Worm (Caenorhabditis elegans) whole organism, L4 larva: ENCODE results near the gene W08E12.6.
A peak's percentile ranks its signal among the peaks of the same experiment; 100 is the strongest.
"Not testable (repeated sequence)": the region's sequence is repeated elsewhere in the genome, so short reads cannot be mapped to it uniquely, and the experiment has no call there.

Experiments used
- F37D6.2 ChIP-seq: sonication (generic microtip); optimal IDR thresholded peaks from 2 replicates; lab custom pipeline; 2016; ENCODE audit warnings: mild to moderate bottlenecking, missing genetic modification characterization, missing compliant biosample characterization
- F44E2.7 ChIP-seq: fragments of 200-800 bp; sonication (Bioruptor generic); IDR thresholded peaks from 2 replicates; pipeline ENCODE4 v2.1.2; 2022; ENCODE audit warnings: missing genetic modification characterization, missing compliant biosample characterization
- F49E8.2 ChIP-seq: sonication (generic microtip); optimal IDR thresholded peaks from 2 replicates; lab custom pipeline; 2016; ENCODE audit warnings: missing compliant biosample characterization, mild to moderate bottlenecking, missing genetic modification characterization, borderline replicate concordance
- T20F7.1 ChIP-seq: fragments of 200-800 bp; sonication (Bioruptor generic); optimal IDR thresholded peaks from 2 replicates; lab custom pipeline; 2018; ENCODE audit warnings: mild to moderate bottlenecking, missing genetic modification characterization, missing compliant biosample characterization
- Y48G9A.11 ChIP-seq: fragments of 200-800 bp; sonication (Bioruptor generic); IDR thresholded peaks from 2 replicates; pipeline ENCODE4 v1.3.6; 2022; ENCODE audit warnings: missing genetic modification reagents, missing genetic modification characterization, missing compliant biosample characterization
- Y5F2A.4 ChIP-seq: fragments of 200-800 bp; sonication (Bioruptor generic); optimal IDR thresholded peaks from 2 replicates; lab custom pipeline; 2018; ENCODE audit warnings: mild to moderate bottlenecking, missing genetic modification characterization, missing compliant biosample characterization
- Y75B8A.6 ChIP-seq: fragments of 200-800 bp; sonication (Bioruptor generic); IDR thresholded peaks from 2 replicates; pipeline ENCODE4 v1.3.6; 2022; ENCODE audit warnings: missing genetic modification reagents, missing genetic modification characterization, missing compliant biosample characterization
- ZK337.2 ChIP-seq: fragments of 200-800 bp; sonication (Bioruptor generic); IDR thresholded peaks from 2 replicates; pipeline ENCODE4 v1.3.6; 2022; ENCODE audit warnings: missing genetic modification reagents, missing genetic modification characterization, missing compliant biosample characterization
- ceh-20 ChIP-seq: fragments of 200-800 bp; sonication (Bioruptor generic); IDR thresholded peaks from 2 replicates; pipeline ENCODE4 v1.3.6; 2022; ENCODE audit warnings: missing genetic modification reagents, missing genetic modification characterization, missing compliant biosample characterization
- ceh-44 ChIP-seq: fragments of 200-800 bp; sonication (Bioruptor generic); IDR thresholded peaks from 2 replicates; pipeline ENCODE4 v1.3.6; 2022; ENCODE audit warnings: missing genetic modification reagents, missing genetic modification characterization, missing compliant biosample characterization
- ctbp-1 ChIP-seq: fragments of 200-800 bp; sonication (Bioruptor generic); IDR thresholded peaks from 2 replicates; pipeline ENCODE4 v1.3.6; 2022; ENCODE audit warnings: missing genetic modification reagents, missing genetic modification characterization, missing compliant biosample characterization
- daf-8 ChIP-seq: fragments of 200-800 bp; sonication (Bioruptor generic); IDR thresholded peaks from 2 replicates; pipeline ENCODE4 v1.3.6; 2022; ENCODE audit warnings: missing genetic modification characterization, missing compliant biosample characterization
- dmd-6 ChIP-seq: fragments of 200-800 bp; sonication (Bioruptor generic); IDR thresholded peaks from 2 replicates; pipeline ENCODE4 v1.3.6; 2022; ENCODE audit warnings: missing genetic modification reagents, missing genetic modification characterization, missing compliant biosample characterization
- dmd-8 ChIP-seq: fragments of 200-800 bp; sonication (Bioruptor generic); IDR thresholded peaks from 2 replicates; pipeline ENCODE4 v1.3.6; 2022; ENCODE audit warnings: missing genetic modification characterization, missing compliant biosample characterization
- dmd-9 ChIP-seq: fragments of 200-800 bp; sonication (Bioruptor generic); IDR thresholded peaks from 2 replicates; pipeline ENCODE4 v1.3.6; 2022; ENCODE audit warnings: missing genetic modification reagents, missing genetic modification characterization, missing compliant biosample characterization
- dve-1 ChIP-seq: sonication (generic microtip); optimal IDR thresholded peaks from 2 replicates; lab custom pipeline; 2017; ENCODE audit warnings: antibody characterized with exemption, mild to moderate bottlenecking, missing genetic modification characterization, missing compliant biosample characterization; ENCODE audit not compliant: insufficient read depth
- fos-1 ChIP-seq: fragments of 150-350 bp; optimal IDR thresholded peaks from 2 replicates; lab custom pipeline; 2014; ENCODE audit warnings: missing biosample characterization, missing genetic modification characterization
- lin-13 ChIP-seq: fragments of 150-350 bp; optimal IDR thresholded peaks from 2 replicates; lab custom pipeline; 2014; ENCODE audit warnings: missing biosample characterization, missing genetic modification reagents, missing genetic modification characterization
- lsy-2 ChIP-seq, 2 experiments: fragments of 150-350 bp in 1 of 2; sonication (generic microtip) in 1 of 2; optimal IDR thresholded peaks; 2 replicates each; lab custom pipeline; 2014 to 2017; ENCODE audit warnings: missing biosample characterization in 2 of 2, missing genetic modification characterization in 2 of 2
- madf-5 ChIP-seq, 2 experiments: fragments of 200-800 bp; sonication (Bioruptor generic); IDR thresholded peaks; 2 replicates each; pipeline ENCODE4 v1.3.6; 2022; ENCODE audit warnings: missing compliant biosample characterization in 2 of 2, missing genetic modification characterization in 2 of 2
- mdt-29 ChIP-seq: fragments of 200-800 bp; sonication (Bioruptor generic); IDR thresholded peaks from 2 replicates; pipeline ENCODE4 v1.3.6; 2022; ENCODE audit warnings: missing genetic modification reagents, missing genetic modification characterization, missing compliant biosample characterization
- mes-2 ChIP-seq: sonication (generic microtip); optimal IDR thresholded peaks from 2 replicates; lab custom pipeline; 2016; ENCODE audit warnings: missing genotype, mild to moderate bottlenecking, missing genetic modification characterization, missing compliant biosample characterization; ENCODE audit not compliant: poor library complexity, severe bottlenecking
- mxl-2 ChIP-seq: fragments of 200-800 bp; sonication (Bioruptor generic); conservative IDR thresholded peaks from 2 replicates; pipeline ENCODE4 v1.3.6; 2022; ENCODE audit warnings: missing genetic modification reagents, missing genetic modification characterization, missing compliant biosample characterization
- mxl-3 ChIP-seq: fragments of 200-800 bp; sonication (Bioruptor generic); optimal IDR thresholded peaks from 2 replicates; lab custom pipeline; 2018; ENCODE audit warnings: mild to moderate bottlenecking, missing genetic modification characterization, missing compliant biosample characterization
- nhr-237 ChIP-seq: sonication (generic microtip); optimal IDR thresholded peaks from 2 replicates; lab custom pipeline; 2017; ENCODE audit warnings: missing biosample characterization, missing genetic modification characterization
- nhr-25 ChIP-seq: sonication (generic microtip); optimal IDR thresholded peaks from 2 replicates; lab custom pipeline; 2017; ENCODE audit warnings: missing genetic modification characterization, mild to moderate bottlenecking, missing compliant biosample characterization, antibody characterized with exemption, moderate library complexity, borderline replicate concordance; ENCODE audit not compliant: insufficient read depth
- nhr-28 ChIP-seq: fragments of 150-350 bp; optimal IDR thresholded peaks from 2 replicates; lab custom pipeline; 2014; ENCODE audit warnings: missing biosample characterization, missing genetic modification characterization
- nhr-41 ChIP-seq: fragments of 200-800 bp; sonication (Bioruptor generic); IDR thresholded peaks from 2 replicates; pipeline ENCODE4 v1.3.6; 2022; ENCODE audit warnings: missing genetic modification reagents, missing genetic modification characterization, missing compliant biosample characterization
- nhr-42 ChIP-seq: fragments of 200-800 bp; sonication (Bioruptor generic); IDR thresholded peaks from 2 replicates; pipeline ENCODE4 v1.3.6; 2022; ENCODE audit warnings: missing genetic modification characterization, missing compliant biosample characterization
- nhr-77 ChIP-seq: fragments of 150-350 bp; optimal IDR thresholded peaks from 2 replicates; lab custom pipeline; 2014; ENCODE audit warnings: missing biosample characterization, missing genetic modification characterization
- php-3 ChIP-seq: fragments of 200-800 bp; sonication (Bioruptor generic); IDR thresholded peaks from 2 replicates; pipeline ENCODE4 v1.3.6; 2022; ENCODE audit warnings: missing genetic modification reagents, missing genetic modification characterization, missing compliant biosample characterization
- rbr-2 ChIP-seq: sonication (generic microtip); optimal IDR thresholded peaks from 2 replicates; lab custom pipeline; 2016; ENCODE audit warnings: missing genotype, missing genetic modification characterization, missing compliant biosample characterization
- saeg-2 ChIP-seq: fragments of 200-800 bp; sonication (Bioruptor generic); IDR thresholded peaks from 2 replicates; pipeline ENCODE4 v1.3.6; 2022; ENCODE audit warnings: missing genetic modification reagents, missing genetic modification characterization, missing compliant biosample characterization
- set-16 ChIP-seq: fragments of 200-800 bp; sonication (Bioruptor generic); IDR thresholded peaks from 2 replicates; pipeline ENCODE4 v1.3.6; 2022; ENCODE audit warnings: missing genetic modification reagents, missing genetic modification characterization, missing compliant biosample characterization
- snpc-1.2 ChIP-seq: fragments of 200-800 bp; sonication (Bioruptor generic); IDR thresholded peaks from 2 replicates; pipeline ENCODE4 v1.3.6; 2022; ENCODE audit warnings: missing genetic modification reagents, missing genetic modification characterization, missing compliant biosample characterization
- snpc-4 ChIP-seq: fragments of 150-350 bp; optimal IDR thresholded peaks from 2 replicates; lab custom pipeline; 2014; ENCODE audit warnings: missing biosample characterization, missing genetic modification characterization
- spr-1 ChIP-seq: sonication (generic microtip); optimal IDR thresholded peaks from 2 replicates; lab custom pipeline; 2016; ENCODE audit warnings: mild to moderate bottlenecking, missing genetic modification characterization, missing compliant biosample characterization
- spr-3 ChIP-seq: fragments of 200-800 bp; sonication (Bioruptor generic); optimal IDR thresholded peaks from 2 replicates; lab custom pipeline; 2018; ENCODE audit warnings: mild to moderate bottlenecking, missing genetic modification characterization, missing compliant biosample characterization
- tag-97 ChIP-seq: fragments of 200-800 bp; sonication (Bioruptor generic); IDR thresholded peaks from 2 replicates; pipeline ENCODE4 v1.3.6; 2022; ENCODE audit warnings: missing genetic modification characterization, missing compliant biosample characterization
- tra-1 ChIP-seq: fragments of 200-800 bp; sonication (Bioruptor generic); IDR thresholded peaks from 2 replicates; pipeline ENCODE4 v1.3.6; 2022; ENCODE audit warnings: missing genetic modification reagents, missing genetic modification characterization, missing compliant biosample characterization
- zfp-2 ChIP-seq: sonication (generic microtip); optimal IDR thresholded peaks from 2 replicates; lab custom pipeline; 2016; ENCODE audit warnings: mild to moderate bottlenecking, missing genetic modification characterization, missing compliant biosample characterization

W08E12.6 gene

ce11 chrIV:3313311-3313710 is 14.9 kb downstream of the W08E12.6 start (continued):
- TF ChIP-seq Y75B8A.6 (peak; percentile 83; the same call in 1 of the 2 replicates), F37D6.2 (tag; lab: Kevin White, UChicago) (peak; percentile 67), F44E2.7 (peak; percentile 72; the same call in 1 of the 2 replicates), spr-1 (tag; lab: Kevin White, UChicago) (peak; percentile 66), ceh-20 (peak; percentile 96), tag-97 (GFP tag; lab: Robert Waterston, UW) (0 out of 2 replicates have a peak, but pooled peaks have one; percentile 40), nhr-42 (GFP tag; lab: Robert Waterston, UW) (peak; percentile 98), T20F7.1 (GFP tag; lab: Kevin White, UChicago) (peak; percentile 87), dmd-6 (GFP tag; lab: Robert Waterston, UW) (peak; percentile 98), F49E8.2 (tag; lab: Kevin White, UChicago) (peak; percentile 22), dmd-9 (GFP tag; lab: Robert Waterston, UW) (peak; percentile 97), daf-8 (GFP tag; lab: Robert Waterston, UW) (peak; percentile 97), ceh-44 (GFP tag; lab: Robert Waterston, UW) (0 out of 2 replicates have a peak, but pooled peaks have one; percentile 44), tra-1 (GFP tag; lab: Robert Waterston, UW) (peak; percentile 96), zfp-2 (peak; percentile 72), dve-1 (tag; lab: Kevin White, UChicago) (peak; percentile 35), madf-5 (GFP tag; IDR thresholded peaks at IDR 0.05; lab: Robert Waterston, UW) (peak in 1 of 2 experiments; percentile 86; a peak in 1 of 4 replicates), mxl-3 (GFP tag; lab: Kevin White, UChicago) (peak; percentile 45), saeg-2 (GFP tag; lab: Robert Waterston, UW) (peak; percentile 94), rbr-2 (peak; percentile 87), nhr-41 (peak; percentile 93), mes-2 (tag; lab: Kevin White, UChicago) (peak; percentile 78), mxl-2 (0 out of 2 replicates have a peak, but pooled peaks have one; percentile 47), ZK337.2 (GFP tag; lab: Robert Waterston, UW) (peak; percentile 82), mdt-29 (GFP tag; lab: Robert Waterston, UW) (peak; percentile 96), spr-3 (peak; percentile 54)

- peak in 1 of 2 experiments; percentile 58 for TF ChIP-seq lsy-2 (tag; optimal IDR thresholded peaks at IDR 0.05; lab: Kevin White, UChicago)
Observed at ce11 chrIV:3314099-3314498, 15.7 kb downstream of the W08E12.6 start.

- TF ChIP-seq set-16 (GFP tag; lab: Robert Waterston, UW), result peak; percentile 93
Observed at ce11 chrIV:3320778-3321177, 22.4 kb downstream of the W08E12.6 start.

- TF ChIP-seq Y48G9A.11, php-3, dmd-8 (GFP tag; lab: Robert Waterston, UW): not testable (repeated sequence)
Observed at ce11 chrIV:3331758-3332157, 33.4 kb downstream of the W08E12.6 start, which contains the start of gene F42A6.5. F42A6.5 (minus strand) TSS chrIV:3331858.

ce11 chrIV:3336585-3336984 is 38.2 kb downstream of the W08E12.6 start, which contains the start of gene F42A6.6:
F42A6.6 (minus strand) TSS chrIV:3336873.
- TF ChIP-seq lin-13 (GFP tag; lab: Kevin White, UChicago) (peak; percentile 52), nhr-237 (tag; lab: Kevin White, UChicago) (no peak), nhr-77 (peak; percentile 20), snpc-4 (tag; lab: Kevin White, UChicago) (no peak), fos-1 (tag; lab: Kevin White, UChicago) (no peak), nhr-28 (tag; lab: Kevin White, UChicago) (no peak), dve-1 (tag; lab: Kevin White, UChicago) (peak; percentile 34), nhr-25 (tag; lab: Kevin White, UChicago) (peak; percentile 50), Y48G9A.11 (GFP tag; lab: Robert Waterston, UW) (peak; percentile 69), tra-1 (GFP tag; lab: Robert Waterston, UW) (0 out of 2 replicates have a peak, but pooled peaks have one; percentile 22), dmd-6 (GFP tag; lab: Robert Waterston, UW) (peak; percentile 42), mdt-29 (GFP tag; lab: Robert Waterston, UW) (0 out of 2 replicates have a peak, but pooled peaks have one; percentile 35), snpc-1.2 (peak; percentile 71), daf-8 (GFP tag; lab: Robert Waterston, UW) (no peak), lsy-2 (tag; optimal IDR thresholded peaks at IDR 0.05; lab: Kevin White, UChicago) (peak in 1 of 2 experiments; percentile 53), Y5F2A.4 (GFP tag; lab: Kevin White, UChicago) (peak; percentile 77), saeg-2 (GFP tag; lab: Robert Waterston, UW) (peak; percentile 63; the same call in 1 of the 2 replicates), ctbp-1 (GFP tag; lab: Robert Waterston, UW) (peak; percentile 36; the same call in 1 of the 2 replicates)
